Worm (Caenorhabditis elegans) whole organism, L2 larva: ENCODE results near the gene aldo-2.

Experiments
- R02D3.7 ChIP-seq: fragments of 150-350 bp; optimal IDR thresholded peaks from 2 replicates; lab custom pipeline; 2014; ENCODE audit warnings: missing biosample characterization, missing genetic modification characterization
- Y55F3AM.14 ChIP-seq: fragments of 200-800 bp; sonication (Bioruptor generic); optimal IDR thresholded peaks from 2 replicates; lab custom pipeline; 2018; ENCODE audit warnings: mild to moderate bottlenecking, missing genetic modification characterization, missing compliant biosample characterization
- ZK546.5 ChIP-seq: sonication (generic microtip); optimal IDR thresholded peaks from 2 replicates; lab custom pipeline; 2017; ENCODE audit warnings: missing biosample characterization, missing genetic modification characterization
- lin-11 ChIP-seq: fragments of 150-350 bp; sonication (generic microtip); optimal IDR thresholded peaks from 2 replicates; lab custom pipeline; 2014; ENCODE audit warnings: missing biosample characterization, missing genetic modification characterization, inconsistent platforms, mixed read lengths
- lin-13 ChIP-seq: fragments of 150-350 bp; optimal IDR thresholded peaks from 2 replicates; lab custom pipeline; 2014; ENCODE audit warnings: missing biosample characterization, missing genetic modification reagents, missing genetic modification characterization
- lsy-2 ChIP-seq, 2 experiments: fragments of 150-350 bp in 1 of 2; sonication (generic microtip) in 1 of 2; optimal IDR thresholded peaks; 2 replicates each; lab custom pipeline; 2014 to 2017; ENCODE audit warnings: missing biosample characterization in 2 of 2, missing genetic modification characterization in 2 of 2
- mdl-1 ChIP-seq, 2 experiments: fragments of 150-350 bp in 1 of 2; sonication (generic microtip) in 1 of 2; optimal IDR thresholded peaks; 2 replicates each; lab custom pipeline; 2017; ENCODE audit warnings: missing biosample characterization in 2 of 2, missing genetic modification characterization in 2 of 2
- unc-55 ChIP-seq: fragments of 150-350 bp; sonication (generic microtip); optimal IDR thresholded peaks from 3 replicates; lab custom pipeline; 2014; ENCODE audit warnings: missing biosample characterization, missing genetic modification reagents, missing genetic modification characterization

DNA sequence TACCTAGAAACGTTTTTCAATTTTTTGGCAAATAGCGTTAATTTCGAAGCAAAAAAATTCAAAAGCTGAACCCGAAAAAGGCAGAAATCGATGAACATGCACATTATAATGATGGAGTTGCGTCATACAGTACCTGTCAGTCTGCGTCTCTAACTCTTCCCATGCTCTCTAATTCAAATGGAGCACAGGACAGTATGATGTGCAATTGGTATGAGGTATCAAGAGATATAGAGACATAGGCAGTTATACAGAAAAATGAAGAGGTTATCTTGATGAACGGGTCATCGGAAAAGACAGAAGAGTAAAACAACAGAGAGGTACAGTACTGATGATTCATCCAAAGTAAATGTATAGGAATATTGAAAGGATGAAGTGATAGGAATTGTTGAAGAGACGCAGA, 24.3 kb upstream of the aldo-2 start:
- TF ChIP-seq unc-55 (GFP tag; lab: Kevin White, UChicago) (no peak), R02D3.7 (no peak), lin-13 (no peak), lsy-2 (tag; optimal IDR thresholded peaks at IDR 0.05; lab: Kevin White, UChicago) (no peak), lin-11 (tag; lab: Kevin White, UChicago) (no peak), Y55F3AM.14 (GFP tag; lab: Kevin White, UChicago) (no peak), mdl-1 (tag; optimal IDR thresholded peaks at IDR 0.05; lab: Kevin White, UChicago) (no peak), ZK546.5 (tag; lab: Kevin White, UChicago) (no peak)
